Worm (Caenorhabditis elegans) whole organism, L4 larva: Measurements from ENCODE around the gene F54F2.6.

ENCODE experiments used
- F44E2.7 ChIP-seq: fragments of 200-800 bp; sonication (Bioruptor generic); IDR thresholded peaks from 2 replicates; pipeline ENCODE4 v2.1.2; 2022; ENCODE audit warnings: missing genetic modification characterization, missing compliant biosample characterization
- F49E8.2 ChIP-seq: sonication (generic microtip); optimal IDR thresholded peaks from 2 replicates; lab custom pipeline; 2016; ENCODE audit warnings: missing compliant biosample characterization, mild to moderate bottlenecking, missing genetic modification characterization, borderline replicate concordance
- T20F7.1 ChIP-seq: fragments of 200-800 bp; sonication (Bioruptor generic); optimal IDR thresholded peaks from 2 replicates; lab custom pipeline; 2018; ENCODE audit warnings: mild to moderate bottlenecking, missing genetic modification characterization, missing compliant biosample characterization
- Y75B8A.6 ChIP-seq: fragments of 200-800 bp; sonication (Bioruptor generic); IDR thresholded peaks from 2 replicates; pipeline ENCODE4 v1.3.6; 2022; ENCODE audit warnings: missing genetic modification reagents, missing genetic modification characterization, missing compliant biosample characterization
- aha-1 ChIP-seq: fragments of 150-350 bp; peaks from one replicate; lab custom pipeline; 2014; ENCODE audit warnings: missing biosample characterization, missing genetic modification characterization
- ama-1 ChIP-seq: fragments of 150-350 bp; optimal IDR thresholded peaks from 2 replicates; lab custom pipeline; 2014; ENCODE audit warnings: inconsistent platforms, mixed read lengths
- ceh-20 ChIP-seq: fragments of 200-800 bp; sonication (Bioruptor generic); IDR thresholded peaks from 2 replicates; pipeline ENCODE4 v1.3.6; 2022; ENCODE audit warnings: missing genetic modification reagents, missing genetic modification characterization, missing compliant biosample characterization
- ceh-32 ChIP-seq: sonication (generic microtip); optimal IDR thresholded peaks from 2 replicates; lab custom pipeline; 2016; ENCODE audit warnings: mild to moderate bottlenecking, missing genetic modification characterization, missing compliant biosample characterization; ENCODE audit not compliant: poor library complexity
- ceh-62 ChIP-seq: sonication (generic microtip); optimal IDR thresholded peaks from 2 replicates; lab custom pipeline; 2017; ENCODE audit warnings: missing biosample characterization, missing genetic modification characterization
- daf-16 ChIP-seq, 3 experiments: sonication (generic microtip); optimal IDR thresholded peaks; 2 replicates each; lab custom pipeline; 2016 to 2017; ENCODE audit warnings: missing genetic modification characterization in 3 of 3, missing genetic modification reagents in 3 of 3, mild to moderate bottlenecking in 2 of 3, missing compliant biosample characterization in 2 of 3, missing biosample characterization in 1 of 3, moderate library complexity in 1 of 3
- dmd-8 ChIP-seq: fragments of 200-800 bp; sonication (Bioruptor generic); IDR thresholded peaks from 2 replicates; pipeline ENCODE4 v1.3.6; 2022; ENCODE audit warnings: missing genetic modification characterization, missing compliant biosample characterization
- dpl-1 ChIP-seq: fragments of 150-350 bp; optimal IDR thresholded peaks from 2 replicates; lab custom pipeline; 2014; ENCODE audit warnings: missing biosample characterization, missing genetic modification reagents, missing genetic modification characterization
- duxl-1 ChIP-seq: sonication (generic microtip); optimal IDR thresholded peaks from 2 replicates; lab custom pipeline; 2016; ENCODE audit warnings: mild to moderate bottlenecking, missing genetic modification characterization, moderate library complexity, missing compliant biosample characterization; ENCODE audit not compliant: poor library complexity
- dve-1 ChIP-seq: sonication (generic microtip); optimal IDR thresholded peaks from 2 replicates; lab custom pipeline; 2017; ENCODE audit warnings: antibody characterized with exemption, mild to moderate bottlenecking, missing genetic modification characterization, missing compliant biosample characterization; ENCODE audit not compliant: insufficient read depth
- egl-27 ChIP-seq: sonication (generic microtip); optimal IDR thresholded peaks from 3 replicates; lab custom pipeline; 2017; ENCODE audit warnings: missing biosample characterization, missing genetic modification reagents, missing genetic modification characterization
- fkh-10 ChIP-seq: fragments of 150-350 bp; optimal IDR thresholded peaks from 2 replicates; lab custom pipeline; 2014; ENCODE audit warnings: missing biosample characterization, missing genetic modification reagents, missing genetic modification characterization
- gei-8 ChIP-seq: fragments of 200-800 bp; sonication (Bioruptor generic); optimal IDR thresholded peaks from 2 replicates; lab custom pipeline; 2018; ENCODE audit warnings: mild to moderate bottlenecking, missing genetic modification characterization, missing compliant biosample characterization
- hif-1 ChIP-seq, 2 experiments: sonication (generic microtip); optimal IDR thresholded peaks; 2 replicates each; lab custom pipeline; 2016 to 2017; ENCODE audit warnings: missing compliant biosample characterization in 2 of 2, missing genetic modification characterization in 2 of 2, missing genetic modification reagents in 2 of 2, missing genotype in 2 of 2, mild to moderate bottlenecking in 1 of 2
- hlh-11 ChIP-seq: fragments of 200-800 bp; sonication (Bioruptor generic); optimal IDR thresholded peaks from 2 replicates; lab custom pipeline; 2018; ENCODE audit warnings: mild to moderate bottlenecking, missing genetic modification characterization, missing compliant biosample characterization
- hlh-30 ChIP-seq: sonication (generic microtip); optimal IDR thresholded peaks from 2 replicates; lab custom pipeline; 2017; ENCODE audit warnings: antibody characterized with exemption, mild to moderate bottlenecking, missing genetic modification characterization, missing compliant biosample characterization; ENCODE audit not compliant: insufficient read depth
- hmg-1.1 ChIP-seq: fragments of 200-800 bp; sonication (Bioruptor generic); IDR thresholded peaks from 2 replicates; pipeline ENCODE4 v1.3.6; 2022; ENCODE audit warnings: missing genetic modification reagents, missing genetic modification characterization, missing compliant biosample characterization
- lim-7 ChIP-seq: fragments of 200-800 bp; sonication (Bioruptor generic); IDR thresholded peaks from 2 replicates; pipeline ENCODE4 v1.3.6; 2022; ENCODE audit warnings: missing genetic modification characterization, missing compliant biosample characterization
- lin-1 ChIP-seq: fragments of 200-800 bp; sonication (Bioruptor generic); IDR thresholded peaks from 2 replicates; pipeline ENCODE4 v1.3.6; 2022; ENCODE audit warnings: missing genetic modification reagents, missing genetic modification characterization, missing compliant biosample characterization
- lin-38 ChIP-seq: fragments of 200-800 bp; sonication (Bioruptor generic); IDR thresholded peaks from 2 replicates; pipeline ENCODE4 v1.3.6; 2022; ENCODE audit warnings: missing genetic modification reagents, missing genetic modification characterization, missing compliant biosample characterization
- lin-39 ChIP-seq: fragments of 150-350 bp; optimal IDR thresholded peaks from 2 replicates; lab custom pipeline; 2014; ENCODE audit warnings: missing biosample characterization, missing genetic modification reagents, missing genetic modification characterization
- lir-3 ChIP-seq: sonication (generic microtip); optimal IDR thresholded peaks from 2 replicates; lab custom pipeline; 2016; ENCODE audit warnings: mild to moderate bottlenecking, missing genetic modification characterization, missing compliant biosample characterization
- lsy-2 ChIP-seq, 2 experiments: fragments of 150-350 bp in 1 of 2; sonication (generic microtip) in 1 of 2; optimal IDR thresholded peaks; 2 replicates each; lab custom pipeline; 2014 to 2017; ENCODE audit warnings: missing biosample characterization in 2 of 2, missing genetic modification characterization in 2 of 2
- mxl-3 ChIP-seq: fragments of 200-800 bp; sonication (Bioruptor generic); optimal IDR thresholded peaks from 2 replicates; lab custom pipeline; 2018; ENCODE audit warnings: mild to moderate bottlenecking, missing genetic modification characterization, missing compliant biosample characterization
- nhr-76 ChIP-seq: fragments of 150-350 bp; optimal IDR thresholded peaks from 2 replicates; lab custom pipeline; 2014; ENCODE audit warnings: missing biosample characterization, missing genetic modification characterization
- nhr-77 ChIP-seq: fragments of 150-350 bp; optimal IDR thresholded peaks from 2 replicates; lab custom pipeline; 2014; ENCODE audit warnings: missing biosample characterization, missing genetic modification characterization
- php-3 ChIP-seq: fragments of 200-800 bp; sonication (Bioruptor generic); IDR thresholded peaks from 2 replicates; pipeline ENCODE4 v1.3.6; 2022; ENCODE audit warnings: missing genetic modification reagents, missing genetic modification characterization, missing compliant biosample characterization
- saeg-2 ChIP-seq: fragments of 200-800 bp; sonication (Bioruptor generic); IDR thresholded peaks from 2 replicates; pipeline ENCODE4 v1.3.6; 2022; ENCODE audit warnings: missing genetic modification reagents, missing genetic modification characterization, missing compliant biosample characterization
- set-16 ChIP-seq: fragments of 200-800 bp; sonication (Bioruptor generic); IDR thresholded peaks from 2 replicates; pipeline ENCODE4 v1.3.6; 2022; ENCODE audit warnings: missing genetic modification reagents, missing genetic modification characterization, missing compliant biosample characterization
- tra-1 ChIP-seq: fragments of 200-800 bp; sonication (Bioruptor generic); IDR thresholded peaks from 2 replicates; pipeline ENCODE4 v1.3.6; 2022; ENCODE audit warnings: missing genetic modification reagents, missing genetic modification characterization, missing compliant biosample characterization
- unc-62 ChIP-seq, 3 experiments: fragments of 150-350 bp in 1 of 3; sonication (generic microtip); optimal IDR thresholded peaks in 2 of 3; peaks in 1 of 3; 1 replicate in 1 of 3; 2 replicates in 2 of 3; lab custom pipeline; 2014 to 2017; ENCODE audit warnings: missing biosample characterization in 3 of 3, missing genetic modification characterization in 3 of 3, missing genetic modification reagents in 3 of 3, missing genotype in 1 of 3
- zfp-2 ChIP-seq: sonication (generic microtip); optimal IDR thresholded peaks from 2 replicates; lab custom pipeline; 2016; ENCODE audit warnings: mild to moderate bottlenecking, missing genetic modification characterization, missing compliant biosample characterization
- ztf-11 ChIP-seq: fragments of 150-350 bp; optimal IDR thresholded peaks from 2 replicates; lab custom pipeline; 2014; ENCODE audit warnings: missing biosample characterization, missing genetic modification characterization

The F54F2.6 gene

ce11 chrIII:8794793-8795192, 5.7 kb downstream of the F54F2.6 start (continued):
- no peak for TF ChIP-seq ceh-32 (tag; lab: Kevin White, UChicago)
- no peak for TF ChIP-seq F44E2.7 (GFP tag; lab: Robert Waterston, UW)
- TF ChIP-seq lin-39 (tag; lab: Kevin White, UChicago) = no peak
- TF ChIP-seq ztf-11 (tag; lab: Kevin White, UChicago) = no peak
- peak; percentile 12 for TF ChIP-seq nhr-77 (tag; lab: Kevin White, UChicago)
- TF ChIP-seq lim-7 = no peak
- no peak for TF ChIP-seq lir-3 (tag; lab: Kevin White, UChicago)
- no peak for TF ChIP-seq egl-27 (tag; lab: Kevin White, UChicago)
- TF ChIP-seq hmg-1.1 (GFP tag; lab: Robert Waterston, UW) = peak; percentile 64

ce11 chrIII:8792251-8792650, 8.2 kb downstream of the F54F2.6 start, which contains the start of gene ztf-1:
ztf-1 (minus strand) TSS chrIII:8792351.
- TF ChIP-seq unc-62 (GFP tag; optimal IDR thresholded peaks at IDR 0.05 in 1 of 2; lab: Kevin White, UChicago) = peak in 1 of 2 experiments; percentile 69
- TF ChIP-seq unc-62 (tag; optimal IDR thresholded peaks at IDR 0.05; lab: Kevin White, UChicago) = no peak
- TF ChIP-seq fkh-10 (GFP tag; lab: Kevin White, UChicago) = no peak

ce11 chrIII:8791235-8791634, 9.3 kb downstream of the F54F2.6 start, which contains the start of the genes zfp-1 and F54F2.14:
zfp-1 (plus strand) TSS chrIII:8791535.
F54F2.14 (plus strand) TSS chrIII:8791546.
- no peak for TF ChIP-seq hmg-1.1 (GFP tag; lab: Robert Waterston, UW)
- no peak for TF ChIP-seq Y75B8A.6
- TF ChIP-seq php-3 = no peak
- TF ChIP-seq ceh-62 (tag; lab: Kevin White, UChicago) = no peak
- no peak for TF ChIP-seq dpl-1 (GFP tag; lab: Kevin White, UChicago)
- TF ChIP-seq daf-16 (GFP tag; optimal IDR thresholded peaks at IDR 0.05; lab: Kevin White, UChicago) = no peak
- no peak for TF ChIP-seq daf-16 (tag; optimal IDR thresholded peaks at IDR 0.05; lab: Kevin White, UChicago)
- no peak for TF ChIP-seq hif-1 (tag; optimal IDR thresholded peaks at IDR 0.05; lab: Kevin White, UChicago)
- TF ChIP-seq ceh-20 (GFP tag; lab: Robert Waterston, UW) = no peak
- TF ChIP-seq nhr-76 (tag; lab: Kevin White, UChicago) = no peak
- TF ChIP-seq fkh-10 (GFP tag; lab: Kevin White, UChicago) = no peak
- no peak for TF ChIP-seq T20F7.1 (GFP tag; lab: Kevin White, UChicago)
- TF ChIP-seq lin-39 (tag; lab: Kevin White, UChicago) = no peak
- TF ChIP-seq duxl-1 = no peak
- TF ChIP-seq saeg-2 (GFP tag; lab: Robert Waterston, UW) = no peak
- TF ChIP-seq zfp-2 (tag; lab: Kevin White, UChicago) = no peak

- no peak for TF ChIP-seq gei-8
- peak; percentile 84 for TF ChIP-seq aha-1 (tag; lab: Kevin White, UChicago)
- TF ChIP-seq nhr-76 (tag; lab: Kevin White, UChicago) = no peak
- TF ChIP-seq lin-38 (GFP tag; lab: Robert Waterston, UW) = no peak
- no peak for TF ChIP-seq hlh-11 (tag; lab: Kevin White, UChicago)
- peak in 1 of 2 experiments; percentile 8 for TF ChIP-seq lsy-2 (tag; optimal IDR thresholded peaks at IDR 0.05; lab: Kevin White, UChicago)
- peak; percentile 36; the same call in 1 of the 2 replicates for TF ChIP-seq set-16 (GFP tag; lab: Robert Waterston, UW)
Measured at ce11 chrIII:8788690-8789089, 11.8 kb downstream of the F54F2.6 start.

- no peak for TF ChIP-seq mxl-3
- TF ChIP-seq nhr-76 (tag; lab: Kevin White, UChicago) = no peak
- TF ChIP-seq tra-1 (GFP tag; lab: Robert Waterston, UW) = no peak
- TF ChIP-seq T20F7.1 (GFP tag; lab: Kevin White, UChicago) = no peak
- no peak for TF ChIP-seq F44E2.7 (GFP tag; lab: Robert Waterston, UW)
- no peak for TF ChIP-seq ama-1 (lab: Kevin White, UChicago)
- TF ChIP-seq dve-1 (tag; lab: Kevin White, UChicago) = no peak
- no peak for TF ChIP-seq saeg-2 (GFP tag; lab: Robert Waterston, UW)
- TF ChIP-seq hlh-30 (tag; lab: Kevin White, UChicago) = no peak
- TF ChIP-seq F49E8.2 = no peak
- no peak for TF ChIP-seq dmd-8 (GFP tag; lab: Robert Waterston, UW)
- TF ChIP-seq lin-1 (GFP tag; lab: Robert Waterston, UW) = no peak
- no peak for TF ChIP-seq hmg-1.1 (GFP tag; lab: Robert Waterston, UW)
- TF ChIP-seq dpl-1 (GFP tag; lab: Kevin White, UChicago) = no peak
- no peak for TF ChIP-seq unc-62 (GFP tag; optimal IDR thresholded peaks at IDR 0.05 in 1 of 2; lab: Kevin White, UChicago)
- TF ChIP-seq unc-62 (tag; optimal IDR thresholded peaks at IDR 0.05; lab: Kevin White, UChicago) = no peak
- no peak for TF ChIP-seq gei-8
Measured at ce11 chrIII:8786077-8786476, 14.4 kb downstream of the F54F2.6 start, which contains the start of gene K02D10.8. K02D10.8 (plus strand) TSS chrIII:8786377.
